Fruit fly (Drosophila melanogaster) whole organism, embryonic: ENCODE results near the gene CG11370.

Experiments
- Aef1 ChIP-seq: fragments of 200-800 bp; sonication (Bioruptor generic); IDR thresholded peaks from 3 replicates; pipeline ENCODE4 v1.3.6; 2022; ENCODE audit warnings: missing biosample characterization, missing genetic modification characterization
- B-H2 ChIP-seq: fragments of 200-800 bp; sonication (Bioruptor generic); optimal IDR thresholded peaks from 2 replicates; lab custom pipeline; 2018; ENCODE audit warnings: missing biosample characterization, mild to moderate bottlenecking, missing genetic modification characterization
- CG15479 ChIP-seq: fragments of 200-800 bp; sonication (Bioruptor generic); optimal IDR thresholded peaks from 3 replicates; lab custom pipeline; 2019; ENCODE audit warnings: missing biosample characterization, mild to moderate bottlenecking, missing genetic modification characterization, moderate library complexity
- CG1647 ChIP-seq: fragments of 200-800 bp; sonication (Bioruptor generic); optimal IDR thresholded peaks from 3 replicates; lab custom pipeline; 2016; ENCODE audit warnings: missing biosample characterization, missing genetic modification characterization
- CG16813 ChIP-seq: fragments of 200-800 bp; sonication (Bioruptor generic); IDR thresholded peaks from 3 replicates; pipeline ENCODE4 v1.3.6; 2022; ENCODE audit warnings: missing biosample characterization, missing genetic modification characterization; ENCODE audit not compliant: partially characterized antibody
- CG16815 ChIP-seq: fragments of 200-800 bp; sonication (Bioruptor generic); optimal IDR thresholded peaks from 3 replicates; lab custom pipeline; 2017; ENCODE audit warnings: missing biosample characterization, mild to moderate bottlenecking, missing genetic modification characterization
- CG17568 ChIP-seq: fragments of 200-800 bp; sonication (Bioruptor generic); optimal IDR thresholded peaks from 2 replicates; lab custom pipeline; 2018; ENCODE audit warnings: missing biosample characterization, mild to moderate bottlenecking, missing genetic modification characterization, moderate library complexity
- CG17802 ChIP-seq: fragments of 200-800 bp; sonication (Bioruptor generic); optimal IDR thresholded peaks from 2 replicates; lab custom pipeline; 2018; ENCODE audit warnings: missing biosample characterization, mild to moderate bottlenecking, missing genetic modification characterization, moderate library complexity
- CG2129 ChIP-seq: fragments of 200-800 bp; sonication (Bioruptor generic); IDR thresholded peaks from 2 replicates; pipeline ENCODE4 v1.3.6; 2022; ENCODE audit warnings: missing biosample characterization, missing genetic modification characterization; ENCODE audit not compliant: partially characterized antibody
- CG31441 ChIP-seq: fragments of 200-800 bp; sonication (Bioruptor generic); IDR thresholded peaks from 2 replicates; pipeline ENCODE4 v1.3.6; 2022; ENCODE audit warnings: missing biosample characterization, missing genetic modification characterization
- CG33557 ChIP-seq: fragments of 200-800 bp; sonication (Bioruptor generic); optimal IDR thresholded peaks from 2 replicates; lab custom pipeline; 2019; ENCODE audit warnings: missing biosample characterization, mild to moderate bottlenecking, missing genetic modification characterization, moderate library complexity
- CG34224 ChIP-seq: fragments of 200-800 bp; sonication (Bioruptor generic); IDR thresholded peaks from 3 replicates; pipeline ENCODE4 v1.3.6; 2022; ENCODE audit warnings: missing biosample characterization, missing genetic modification characterization; ENCODE audit not compliant: partially characterized antibody
- CG34422 ChIP-seq: fragments of 200-800 bp; sonication (Bioruptor generic); IDR thresholded peaks from 3 replicates; pipeline ENCODE4 v1.3.6; 2022; ENCODE audit warnings: missing biosample characterization, missing genetic modification characterization
- CG4282 ChIP-seq: fragments of 200-800 bp; sonication (Bioruptor generic); optimal IDR thresholded peaks from 2 replicates; lab custom pipeline; 2016; ENCODE audit warnings: missing biosample characterization, missing genetic modification characterization
- CG4424 ChIP-seq: fragments of 200-800 bp; sonication (Bioruptor generic); optimal IDR thresholded peaks from 3 replicates; lab custom pipeline; 2016; ENCODE audit warnings: missing biosample characterization, missing genetic modification characterization
- CG4617 ChIP-seq: fragments of 200-800 bp; sonication (Bioruptor generic); optimal IDR thresholded peaks from 3 replicates; lab custom pipeline; 2016; ENCODE audit warnings: missing biosample characterization, missing genetic modification characterization, borderline replicate concordance
- CG6272 ChIP-seq: fragments of 200-800 bp; sonication (Bioruptor generic); IDR thresholded peaks from 2 replicates; pipeline ENCODE4 v1.3.6; 2022; ENCODE audit warnings: missing biosample characterization, missing genetic modification characterization
- CG6689 ChIP-seq: fragments of 200-800 bp; sonication (Bioruptor generic); IDR thresholded peaks from 2 replicates; pipeline ENCODE4 v1.3.6; 2022; ENCODE audit warnings: missing biosample characterization, missing genetic modification characterization
- CG6813 ChIP-seq: fragments of 200-800 bp; sonication (Bioruptor generic); optimal IDR thresholded peaks from 2 replicates; lab custom pipeline; 2017; ENCODE audit warnings: missing biosample characterization, missing genetic modification characterization, mild to moderate bottlenecking, moderate library complexity, missing genetic modification reagents
- CG7963 ChIP-seq: fragments of 200-800 bp; sonication (Bioruptor generic); IDR thresholded peaks from 3 replicates; pipeline ENCODE4 v1.3.6; 2022; ENCODE audit warnings: missing biosample characterization, missing genetic modification characterization; ENCODE audit not compliant: partially characterized antibody
- CG9727 ChIP-seq: fragments of 200-800 bp; sonication (Bioruptor generic); optimal IDR thresholded peaks from 3 replicates; lab custom pipeline; 2017; ENCODE audit warnings: missing biosample characterization, mild to moderate bottlenecking, missing genetic modification characterization
- CG9932 ChIP-seq: fragments of 200-800 bp; sonication (Bioruptor generic); IDR thresholded peaks from 2 replicates; pipeline ENCODE4 v1.3.6; 2022; ENCODE audit warnings: missing biosample characterization, missing genetic modification characterization
- Dref ChIP-seq: fragments of 200-800 bp; sonication (Bioruptor generic); IDR thresholded peaks from 2 replicates; pipeline ENCODE4 v1.3.6; 2022; ENCODE audit warnings: missing biosample characterization, missing genetic modification characterization
- ERR ChIP-seq: fragments of 200-800 bp; sonication (Bioruptor generic); optimal IDR thresholded peaks from 2 replicates; lab custom pipeline; 2016; ENCODE audit warnings: missing biosample characterization, missing genetic modification characterization
- Elba2 ChIP-seq: fragments of 200-800 bp; sonication (Bioruptor generic); optimal IDR thresholded peaks from 3 replicates; lab custom pipeline; 2016; ENCODE audit warnings: missing biosample characterization, missing genetic modification characterization
- GATAe ChIP-seq: fragments of 200-800 bp; sonication (Bioruptor generic); conservative IDR thresholded peaks from 2 replicates; pipeline ENCODE4 v1.3.6; 2022; ENCODE audit warnings: missing biosample characterization, missing genetic modification characterization
- H2.0 ChIP-seq: fragments of 200-800 bp; sonication (Bioruptor generic); IDR thresholded peaks from 2 replicates; pipeline ENCODE4 v1.3.6; 2022; ENCODE audit warnings: missing biosample characterization, missing genetic modification characterization
- Hey ChIP-seq: fragments of 200-800 bp; sonication (Bioruptor generic); optimal IDR thresholded peaks from 3 replicates; lab custom pipeline; 2018; ENCODE audit warnings: missing biosample characterization, mild to moderate bottlenecking, missing genetic modification characterization
- Med ChIP-seq: fragments of 200-800 bp; sonication (Bioruptor generic); peaks from one replicate; lab custom pipeline; 2016; ENCODE audit warnings: missing biosample characterization, missing genetic modification characterization, mild to moderate bottlenecking, inconsistent platforms, moderate library complexity
- NC2α ChIP-seq: fragments of 200-800 bp; sonication (Bioruptor generic); optimal IDR thresholded peaks from 2 replicates; lab custom pipeline; 2016; ENCODE audit warnings: missing biosample characterization, missing genetic modification characterization
- Ravus ChIP-seq: fragments of 200-800 bp; sonication (Bioruptor generic); IDR thresholded peaks from 2 replicates; pipeline ENCODE4 v1.3.6; 2022; ENCODE audit warnings: missing biosample characterization, missing genetic modification characterization
- Sox102F ChIP-seq: fragments of 200-800 bp; sonication (Bioruptor generic); optimal IDR thresholded peaks from 2 replicates; lab custom pipeline; 2018; ENCODE audit warnings: missing biosample characterization, mild to moderate bottlenecking, missing genetic modification characterization, moderate library complexity
- Sry-δ ChIP-seq: fragments of 200-800 bp; sonication (Bioruptor generic); optimal IDR thresholded peaks from 2 replicates; lab custom pipeline; 2016; ENCODE audit warnings: missing biosample characterization, missing genetic modification characterization
- ac ChIP-seq: fragments of 200-800 bp; sonication (Bioruptor generic); optimal IDR thresholded peaks from 3 replicates; lab custom pipeline; 2017; ENCODE audit warnings: missing biosample characterization, mild to moderate bottlenecking, missing genetic modification characterization
- br ChIP-seq: fragments of >200 bp; optimal IDR thresholded peaks from 2 replicates; lab custom pipeline; 2017
- btn ChIP-seq: fragments of 200-800 bp; sonication (Bioruptor generic); optimal IDR thresholded peaks from 2 replicates; lab custom pipeline; 2016; ENCODE audit warnings: missing biosample characterization, missing genetic modification characterization
- da ChIP-seq: fragments of 200-800 bp; sonication (Bioruptor generic); optimal IDR thresholded peaks from 2 replicates; lab custom pipeline; 2016; ENCODE audit warnings: missing biosample characterization, missing genetic modification characterization
- dati ChIP-seq: fragments of 200-800 bp; sonication (Bioruptor generic); IDR thresholded peaks from 2 replicates; pipeline ENCODE4 v1.3.6; 2022; ENCODE audit warnings: missing biosample characterization, missing genetic modification characterization
- esg ChIP-seq: fragments of 200-800 bp; sonication (Bioruptor generic); conservative IDR thresholded peaks from 2 replicates; pipeline ENCODE4 v1.3.6; 2022; ENCODE audit warnings: missing biosample characterization, missing genetic modification characterization
- grau ChIP-seq: fragments of 200-800 bp; optimal IDR thresholded peaks from 3 replicates; lab custom pipeline; 2019; ENCODE audit warnings: missing biosample characterization, mild to moderate bottlenecking, missing genetic modification characterization, moderate library complexity
- h ChIP-seq: fragments of >200 bp; optimal IDR thresholded peaks from 2 replicates; lab custom pipeline; 2017
- jumu ChIP-seq: fragments of 200-800 bp; sonication (Bioruptor generic); optimal IDR thresholded peaks from 3 replicates; lab custom pipeline; 2016; ENCODE audit warnings: missing biosample characterization, missing genetic modification characterization
- ken ChIP-seq: fragments of 200-800 bp; sonication (Bioruptor generic); IDR thresholded peaks from 3 replicates; pipeline ENCODE4 v1.3.6; 2022; ENCODE audit warnings: missing biosample characterization, missing genetic modification characterization
- lilli ChIP-seq: fragments of 200-800 bp; sonication (Bioruptor generic); optimal IDR thresholded peaks from 3 replicates; lab custom pipeline; 2016; ENCODE audit warnings: missing biosample characterization, missing genetic modification characterization
- nerfin-1 ChIP-seq: fragments of 200-800 bp; sonication (Bioruptor generic); optimal IDR thresholded peaks from 3 replicates; lab custom pipeline; 2019; ENCODE audit warnings: missing biosample characterization, mild to moderate bottlenecking, missing genetic modification characterization, moderate library complexity
- otp ChIP-seq: fragments of 200-800 bp; sonication (Bioruptor generic); IDR thresholded peaks from 3 replicates; pipeline ENCODE4, ENCODE4 v1.3.6; 2022; ENCODE audit warnings: missing biosample characterization, missing genetic modification characterization
- pfk ChIP-seq: fragments of 200-800 bp; sonication (Bioruptor generic); optimal IDR thresholded peaks from 2 replicates; lab custom pipeline; 2018; ENCODE audit warnings: missing biosample characterization, mild to moderate bottlenecking, missing genetic modification characterization, moderate library complexity
- slbo ChIP-seq: fragments of 200-800 bp; sonication (Bioruptor generic); IDR thresholded peaks from 2 replicates; pipeline ENCODE4 v1.3.6; 2022; ENCODE audit warnings: missing biosample characterization, missing genetic modification characterization
- slp2 ChIP-seq: fragments of 200-800 bp; sonication (Bioruptor generic); optimal IDR thresholded peaks from 2 replicates; lab custom pipeline; 2016; ENCODE audit warnings: missing biosample characterization, missing genetic modification characterization
- zen2 ChIP-seq: fragments of 200-800 bp; sonication (Bioruptor generic); IDR thresholded peaks from 3 replicates; pipeline ENCODE4 v1.3.6; 2022; ENCODE audit warnings: missing biosample characterization, missing genetic modification characterization; ENCODE audit not compliant: partially characterized antibody

Gene CG11370

dm6 chr3L:22717137-22717767, 5.3 kb downstream of the CG11370 start, which contains the start of the genes ArfGAP3 and CG32452 (continued):
- TF ChIP-seq CG17568 (GFP tag; lab: Kevin White, UChicago) (no peak), lilli (GFP tag; lab: Kevin White, UChicago) (peak; percentile 86), ERR (GFP tag; lab: Kevin White, UChicago) (peak; percentile 34), grau (tag; lab: Kevin White, UChicago) (peak; percentile 74), GATAe (GFP tag; lab: Robert Waterston, UW) (no peak), Dref (GFP tag; lab: Robert Waterston, UW) (peak; percentile 67), nerfin-1 (tag; lab: Kevin White, UChicago) (peak; percentile 75), jumu (peak; percentile 39), CG9932 (GFP tag; lab: Robert Waterston, UW) (peak; percentile 90), ac (GFP tag; lab: Kevin White, UChicago) (no peak), Sry-δ (GFP tag; lab: Kevin White, UChicago) (peak; percentile 56), btn (GFP tag; lab: Kevin White, UChicago) (no peak), CG17802 (tag; lab: Kevin White, UChicago) (peak; percentile 58), da (GFP tag; lab: Kevin White, UChicago) (peak; percentile 35), CG4282 (GFP tag; lab: Kevin White, UChicago) (no peak), br (no peak), CG31441 (peak; percentile 81), CG4617 (GFP tag; lab: Kevin White, UChicago) (no peak), NC2α (no peak), CG15479 (GFP tag; lab: Kevin White, UChicago) (no peak), Elba2 (no peak), slbo (GFP tag; lab: Robert Waterston, UW) (peak; percentile 77), CG4424 (peak; percentile 77), CG16815 (GFP tag; lab: Kevin White, UChicago) (peak; percentile 51), CG6813 (peak; percentile 35), slp2 (GFP tag; lab: Kevin White, UChicago) (peak; percentile 42), dati (GFP tag; lab: Robert Waterston, UW) (no peak), Aef1 (GFP tag; lab: Robert Waterston, UW) (peak; percentile 68), CG2129 (peak; percentile 57; the same call in 1 of the 2 replicates), Hey (tag; lab: Kevin White, UChicago) (no peak), B-H2 (GFP tag; lab: Kevin White, UChicago) (peak; percentile 72), Med (GFP tag; lab: Kevin White, UChicago) (peak; percentile 92), CG34422 (GFP tag; lab: Robert Waterston, UW) (peak; percentile 47; the same call in 2 of the 3 replicates), CG16813 (peak; percentile 64), CG9727 (GFP tag; lab: Kevin White, UChicago) (peak; percentile 78), CG7963 (no peak), esg (GFP tag; lab: Robert Waterston, UW) (peak; percentile 51; the same call in 1 of the 2 replicates), Sox102F (GFP tag; lab: Kevin White, UChicago) (peak; percentile 75), ken (GFP tag; lab: Robert Waterston, UW) (peak; percentile 58; the same call in 1 of the 3 replicates), h (lab: Kevin White, UChicago) (no peak), Ravus (no peak), CG1647 (peak; percentile 60), CG6689 (GFP tag; lab: Robert Waterston, UW) (peak; percentile 76), CG6272 (peak; percentile 53; the same call in 1 of the 2 replicates), CG34224 (GFP tag; lab: Robert Waterston, UW) (peak; percentile 68), CG33557 (peak; percentile 61), pfk (GFP tag; lab: Kevin White, UChicago) (peak; percentile 78), zen2 (GFP tag; lab: Robert Waterston, UW) (peak; percentile 27; the same call in 2 of the 3 replicates), H2.0 (GFP tag; lab: Robert Waterston, UW) (peak; percentile 59; the same call in 1 of the 2 replicates), otp (no peak)
